Fruit fly (Drosophila melanogaster) whole organism, embryonic: Measurements from ENCODE around the gene Gpdh3.

Experiments used
- CG10366 ChIP-seq: fragments of 200-800 bp; sonication (Bioruptor generic); IDR thresholded peaks from 2 replicates; pipeline ENCODE4 v1.3.6; 2022; ENCODE audit warnings: missing biosample characterization, missing genetic modification characterization
- CG10565 ChIP-seq: fragments of 200-800 bp; sonication (Bioruptor generic); optimal IDR thresholded peaks from 3 replicates; lab custom pipeline; 2016; ENCODE audit warnings: missing biosample characterization, mild to moderate bottlenecking, missing genetic modification characterization
- CG10959 ChIP-seq: fragments of 200-800 bp; sonication (Bioruptor generic); IDR thresholded peaks from 2 replicates; pipeline ENCODE4 v1.3.6; 2022; ENCODE audit warnings: missing biosample characterization, missing genetic modification characterization
- CG12391 ChIP-seq: fragments of 200-800 bp; sonication (Bioruptor generic); optimal IDR thresholded peaks from 3 replicates; lab custom pipeline; 2018; ENCODE audit warnings: missing biosample characterization, mild to moderate bottlenecking, missing genetic modification characterization, moderate library complexity
- CG13424 ChIP-seq: fragments of 200-800 bp; sonication (Bioruptor generic); optimal IDR thresholded peaks from 2 replicates; lab custom pipeline; 2019; ENCODE audit warnings: missing biosample characterization, mild to moderate bottlenecking, missing genetic modification characterization, moderate library complexity
- CG1603 ChIP-seq: fragments of 200-800 bp; sonication (Bioruptor generic); optimal IDR thresholded peaks from 2 replicates; lab custom pipeline; 2019; ENCODE audit warnings: missing biosample characterization, mild to moderate bottlenecking, missing genetic modification characterization, moderate library complexity
- CG16815 ChIP-seq: fragments of 200-800 bp; sonication (Bioruptor generic); optimal IDR thresholded peaks from 3 replicates; lab custom pipeline; 2017; ENCODE audit warnings: missing biosample characterization, mild to moderate bottlenecking, missing genetic modification characterization
- CG17385 ChIP-seq: fragments of 200-800 bp; sonication (Bioruptor generic); optimal IDR thresholded peaks from 3 replicates; lab custom pipeline; 2018; ENCODE audit warnings: missing biosample characterization, mild to moderate bottlenecking, missing genetic modification characterization
- CG17568 ChIP-seq: fragments of 200-800 bp; sonication (Bioruptor generic); optimal IDR thresholded peaks from 2 replicates; lab custom pipeline; 2018; ENCODE audit warnings: missing biosample characterization, mild to moderate bottlenecking, missing genetic modification characterization, moderate library complexity
- CG17829 ChIP-seq: fragments of 200-800 bp; optimal IDR thresholded peaks from 2 replicates; lab custom pipeline; 2019; ENCODE audit warnings: missing biosample characterization, mild to moderate bottlenecking, missing genetic modification characterization, moderate library complexity
- CG31388 ChIP-seq: fragments of 200-800 bp; sonication (Bioruptor generic); optimal IDR thresholded peaks from 2 replicates; lab custom pipeline; 2016; ENCODE audit warnings: missing biosample characterization, missing genetic modification characterization
- CG3163 ChIP-seq: fragments of 200-800 bp; sonication (Bioruptor generic); optimal IDR thresholded peaks from 3 replicates; lab custom pipeline; 2016; ENCODE audit warnings: missing biosample characterization, missing genetic modification characterization
- CG32532 ChIP-seq: fragments of 200-800 bp; sonication (Bioruptor generic); IDR thresholded peaks from 2 replicates; pipeline ENCODE4 v1.3.6; 2022; ENCODE audit warnings: missing biosample characterization, missing genetic modification characterization
- CG33213 ChIP-seq: fragments of 200-800 bp; sonication (Bioruptor generic); optimal IDR thresholded peaks from 3 replicates; lab custom pipeline; 2016; ENCODE audit warnings: missing biosample characterization, missing genetic modification characterization
- CG33557 ChIP-seq: fragments of 200-800 bp; sonication (Bioruptor generic); optimal IDR thresholded peaks from 2 replicates; lab custom pipeline; 2019; ENCODE audit warnings: missing biosample characterization, mild to moderate bottlenecking, missing genetic modification characterization, moderate library complexity
- CG34224 ChIP-seq: fragments of 200-800 bp; sonication (Bioruptor generic); IDR thresholded peaks from 3 replicates; pipeline ENCODE4 v1.3.6; 2022; ENCODE audit warnings: missing biosample characterization, missing genetic modification characterization; ENCODE audit not compliant: partially characterized antibody
- CG4424 ChIP-seq: fragments of 200-800 bp; sonication (Bioruptor generic); optimal IDR thresholded peaks from 3 replicates; lab custom pipeline; 2016; ENCODE audit warnings: missing biosample characterization, missing genetic modification characterization
- CG5180 ChIP-seq: fragments of 200-800 bp; sonication (Bioruptor generic); optimal IDR thresholded peaks from 3 replicates; lab custom pipeline; 2017; ENCODE audit warnings: missing biosample characterization, missing genetic modification characterization, mild to moderate bottlenecking, moderate library complexity, missing genetic modification reagents
- CG5953 ChIP-seq: fragments of 200-800 bp; sonication (Bioruptor generic); IDR thresholded peaks from 2 replicates; pipeline ENCODE4 v1.3.6; 2022; ENCODE audit warnings: missing biosample characterization, missing genetic modification characterization
- CG6254 ChIP-seq: fragments of 200-800 bp; sonication (Bioruptor generic); optimal IDR thresholded peaks from 3 replicates; lab custom pipeline; 2017; ENCODE audit warnings: mild to moderate bottlenecking, missing biosample characterization, missing genetic modification reagents, missing genetic modification characterization
- D19B ChIP-seq: fragments of 200-800 bp; sonication (Bioruptor generic); optimal IDR thresholded peaks from 2 replicates; lab custom pipeline; 2017; ENCODE audit warnings: missing biosample characterization, mild to moderate bottlenecking, missing genetic modification characterization
- Dll ChIP-seq: fragments of 200-800 bp; sonication (Bioruptor generic); IDR thresholded peaks from 4 replicates; pipeline ENCODE4 v1.3.6; 2022; ENCODE audit warnings: missing biosample characterization, missing genetic modification characterization; ENCODE audit not compliant: partially characterized antibody
- Doc3 ChIP-seq: fragments of 200-800 bp; sonication (Bioruptor generic); IDR thresholded peaks from 3 replicates; pipeline ENCODE4 v1.3.6; 2022; ENCODE audit warnings: missing biosample characterization, missing genetic modification characterization; ENCODE audit not compliant: partially characterized antibody
- Dref ChIP-seq: fragments of 200-800 bp; sonication (Bioruptor generic); IDR thresholded peaks from 2 replicates; pipeline ENCODE4 v1.3.6; 2022; ENCODE audit warnings: missing biosample characterization, missing genetic modification characterization
- E2f2 ChIP-seq: fragments of 200-800 bp; sonication (Bioruptor generic); IDR thresholded peaks from 2 replicates; pipeline ENCODE4 v1.3.6; 2022; ENCODE audit warnings: missing biosample characterization, missing genetic modification characterization
- Ets97D ChIP-seq: fragments of 200-800 bp; sonication (Bioruptor generic); optimal IDR thresholded peaks from 3 replicates; lab custom pipeline; 2016; ENCODE audit warnings: missing biosample characterization, missing genetic modification characterization
- Fer1 ChIP-seq: fragments of 200-800 bp; sonication (Bioruptor generic); optimal IDR thresholded peaks from 2 replicates; lab custom pipeline; 2017; ENCODE audit warnings: missing biosample characterization, mild to moderate bottlenecking, missing genetic modification characterization
- Fer2 ChIP-seq: fragments of 200-800 bp; sonication (Bioruptor generic); optimal IDR thresholded peaks from 2 replicates; lab custom pipeline; 2018; ENCODE audit warnings: missing biosample characterization, mild to moderate bottlenecking, missing genetic modification characterization, moderate library complexity
- HmgD ChIP-seq: fragments of 200-800 bp; sonication (Bioruptor generic); optimal IDR thresholded peaks from 3 replicates; lab custom pipeline; 2016; ENCODE audit warnings: missing biosample characterization, missing genetic modification characterization
- Hmx ChIP-seq: fragments of 200-800 bp; sonication (Bioruptor generic); optimal IDR thresholded peaks from 2 replicates; lab custom pipeline; 2016; ENCODE audit warnings: missing biosample characterization, missing genetic modification characterization
- Nf-YC ChIP-seq: fragments of 200-800 bp; optimal IDR thresholded peaks from 3 replicates; lab custom pipeline; 2019; ENCODE audit warnings: missing biosample characterization, mild to moderate bottlenecking, missing genetic modification characterization, moderate library complexity
- Opbp ChIP-seq: fragments of 200-800 bp; sonication (Bioruptor generic); IDR thresholded peaks from 3 replicates; pipeline ENCODE4 v1.3.6; 2022; ENCODE audit warnings: missing biosample characterization, missing genetic modification characterization; ENCODE audit not compliant: partially characterized antibody
- Rx ChIP-seq: fragments of 200-800 bp; sonication (Bioruptor generic); IDR thresholded peaks from 2 replicates; pipeline ENCODE4 v1.3.6; 2022; ENCODE audit warnings: missing biosample characterization, missing genetic modification characterization
- amos ChIP-seq: fragments of 200-800 bp; sonication (Bioruptor generic); IDR thresholded peaks from 2 replicates; pipeline ENCODE4 v1.3.6; 2022; ENCODE audit warnings: missing biosample characterization, missing genetic modification characterization; ENCODE audit not compliant: partially characterized antibody
- bbx ChIP-seq: fragments of 200-800 bp; sonication (Bioruptor generic); IDR thresholded peaks from 2 replicates; pipeline ENCODE4 v1.3.6; 2022; ENCODE audit warnings: missing biosample characterization, missing genetic modification characterization; ENCODE audit not compliant: partially characterized antibody
- cas ChIP-seq: fragments of 200-800 bp; sonication (Bioruptor generic); IDR thresholded peaks from 2 replicates; pipeline ENCODE4 v1.3.6; 2022; ENCODE audit warnings: missing biosample characterization, missing genetic modification characterization
- croc ChIP-seq: fragments of 200-800 bp; sonication (Bioruptor generic); conservative IDR thresholded peaks from 3 replicates; pipeline ENCODE4 v1.3.6; 2022; ENCODE audit warnings: missing biosample characterization, missing genetic modification characterization
- da ChIP-seq: fragments of 200-800 bp; sonication (Bioruptor generic); optimal IDR thresholded peaks from 2 replicates; lab custom pipeline; 2016; ENCODE audit warnings: missing biosample characterization, missing genetic modification characterization
- insv ChIP-seq, 2 experiments: fragments of 200-800 bp; sonication (Bioruptor generic); optimal IDR thresholded peaks; 3 replicates each; lab custom pipeline; 2016 to 2018; ENCODE audit warnings: missing biosample characterization in 2 of 2, missing genetic modification characterization in 2 of 2
- pnt ChIP-seq: fragments of 200-800 bp; sonication (Bioruptor generic); optimal IDR thresholded peaks from 3 replicates; lab custom pipeline; 2016; ENCODE audit warnings: missing biosample characterization, missing genetic modification characterization
- pzg ChIP-seq: fragments of 200-800 bp; sonication (Bioruptor generic); optimal IDR thresholded peaks from 3 replicates; lab custom pipeline; 2018; ENCODE audit warnings: missing biosample characterization, mild to moderate bottlenecking, missing genetic modification characterization, moderate library complexity
- ranshi ChIP-seq: fragments of 200-800 bp; sonication (Bioruptor generic); IDR thresholded peaks from 2 replicates; pipeline ENCODE4 v1.3.6; 2022; ENCODE audit warnings: missing biosample characterization, missing genetic modification characterization
- schlank ChIP-seq: fragments of 200-800 bp; sonication (Bioruptor generic); optimal IDR thresholded peaks from 2 replicates; lab custom pipeline; 2018; ENCODE audit warnings: missing biosample characterization, mild to moderate bottlenecking, missing genetic modification characterization
- scrt ChIP-seq: fragments of 200-800 bp; sonication (Bioruptor generic); optimal IDR thresholded peaks from 2 replicates; lab custom pipeline; 2018; ENCODE audit warnings: missing biosample characterization, mild to moderate bottlenecking, missing genetic modification characterization, moderate library complexity
- sqz ChIP-seq: fragments of 200-800 bp; sonication (Bioruptor generic); optimal IDR thresholded peaks from 3 replicates; lab custom pipeline; 2018; ENCODE audit warnings: missing biosample characterization, mild to moderate bottlenecking, missing genetic modification characterization
- ssp ChIP-seq: fragments of 200-800 bp; sonication (Bioruptor generic); IDR thresholded peaks from 2 replicates; pipeline ENCODE4 v1.3.6; 2022; ENCODE audit warnings: missing biosample characterization, missing genetic modification characterization
- tgo ChIP-seq: fragments of 200-800 bp; sonication (Bioruptor generic); IDR thresholded peaks from 3 replicates; pipeline ENCODE4 v1.3.6; 2022; ENCODE audit warnings: missing biosample characterization, missing genetic modification characterization
- tio ChIP-seq: fragments of 200-800 bp; sonication (Bioruptor generic); optimal IDR thresholded peaks from 2 replicates; lab custom pipeline; 2017; ENCODE audit warnings: missing biosample characterization, missing genetic modification characterization, inconsistent platforms
- tx ChIP-seq: fragments of 200-800 bp; sonication (Bioruptor generic); optimal IDR thresholded peaks from 2 replicates; lab custom pipeline; 2016; ENCODE audit warnings: missing biosample characterization, missing genetic modification characterization
- unpg ChIP-seq: fragments of 200-800 bp; sonication (Bioruptor generic); optimal IDR thresholded peaks from 3 replicates; lab custom pipeline; 2018; ENCODE audit warnings: missing biosample characterization, mild to moderate bottlenecking, missing genetic modification characterization, moderate library complexity
- zen ChIP-seq: fragments of 200-800 bp; sonication (Bioruptor generic); optimal IDR thresholded peaks from 3 replicates; lab custom pipeline; 2018; ENCODE audit warnings: missing biosample characterization, mild to moderate bottlenecking, missing genetic modification characterization, moderate library complexity

The Gpdh3 gene

dm6 chr3R:22421618-22422017, 39.8 kb downstream of the Gpdh3 start (continued):
- TF ChIP-seq pzg (GFP tag; lab: Kevin White, UChicago) (no peak), unpg (peak; percentile 73), cas (GFP tag; lab: Robert Waterston, UW) (no peak), CG16815 (GFP tag; lab: Kevin White, UChicago) (peak; percentile 40), amos (GFP tag; lab: Robert Waterston, UW) (no peak), tio (GFP tag; lab: Kevin White, UChicago) (no peak), CG6254 (GFP tag; lab: Kevin White, UChicago) (no peak), Ets97D (GFP tag; lab: Kevin White, UChicago) (no peak), CG10959 (GFP tag; lab: Robert Waterston, UW) (peak; percentile 30; the same call in 1 of the 2 replicates), bbx (GFP tag; lab: Robert Waterston, UW) (no peak), Nf-YC (tag; lab: Kevin White, UChicago) (no peak), CG17385 (GFP tag; lab: Kevin White, UChicago) (peak; percentile 64), sqz (GFP tag; lab: Kevin White, UChicago) (no peak), D19B (GFP tag; lab: Kevin White, UChicago) (no peak), Rx (GFP tag; lab: Robert Waterston, UW) (0 out of 2 replicates have a peak, but pooled peaks have one; percentile 34), CG3163 (GFP tag; lab: Kevin White, UChicago) (no peak), CG33557 (GFP tag; lab: Kevin White, UChicago) (peak; percentile 32), Dll (GFP tag; lab: Robert Waterston, UW) (no peak), Fer1 (GFP tag; lab: Kevin White, UChicago) (peak; percentile 63), CG4424 (GFP tag; lab: Kevin White, UChicago) (peak; percentile 41), CG32532 (GFP tag; lab: Robert Waterston, UW) (peak; percentile 85), CG34224 (GFP tag; lab: Robert Waterston, UW) (no peak), CG10366 (GFP tag; lab: Robert Waterston, UW) (peak; percentile 69), Fer2 (peak; percentile 29), schlank (no peak), HmgD (GFP tag; lab: Kevin White, UChicago) (no peak), pnt (GFP tag; lab: Kevin White, UChicago) (no peak), Dref (GFP tag; lab: Robert Waterston, UW) (no peak), Hmx (no peak), Opbp (GFP tag; lab: Robert Waterston, UW) (no peak), CG17568 (GFP tag; lab: Kevin White, UChicago) (no peak), CG31388 (GFP tag; lab: Kevin White, UChicago) (no peak), CG1603 (no peak), CG10565 (GFP tag; lab: Kevin White, UChicago) (no peak), CG33213 (GFP tag; lab: Kevin White, UChicago) (no peak), zen (no peak), ssp (GFP tag; lab: Robert Waterston, UW) (peak; percentile 51), da (GFP tag; lab: Kevin White, UChicago) (no peak), CG5953 (GFP tag; lab: Robert Waterston, UW) (no peak), ranshi (GFP tag; lab: Robert Waterston, UW) (peak; percentile 82), E2f2 (GFP tag; lab: Robert Waterston, UW) (peak; percentile 36), croc (peak; percentile 32; the same call in 2 of the 3 replicates), tx (peak; percentile 52), tgo (GFP tag; lab: Robert Waterston, UW) (peak; percentile 75), CG5180 (GFP tag; lab: Kevin White, UChicago) (no peak), CG13424 (peak; percentile 66), CG12391 (tag; lab: Kevin White, UChicago) (peak; percentile 53), Doc3 (GFP tag; lab: Robert Waterston, UW) (no peak), insv (GFP tag; optimal IDR thresholded peaks at IDR 0.05; lab: Kevin White, UChicago) (no peak), CG17829 (tag; lab: Kevin White, UChicago) (peak; percentile 41), scrt (GFP tag; lab: Kevin White, UChicago) (peak; percentile 28)
